Worm (Caenorhabditis elegans) whole organism, late embryonic: ENCODE data around the gene C46C11.4.

Experiments used
- C38D4.7 ChIP-seq: fragments of 200-800 bp; sonication (Bioruptor generic); optimal IDR thresholded peaks from 2 replicates; lab custom pipeline; 2018; ENCODE audit warnings: mild to moderate bottlenecking, missing genetic modification characterization, moderate library complexity, missing compliant biosample characterization
- K02D7.2 ChIP-seq: sonication (generic microtip); optimal IDR thresholded peaks from 2 replicates; lab custom pipeline; 2017; ENCODE audit warnings: mild to moderate bottlenecking, missing genetic modification characterization, missing compliant biosample characterization
- T23F11.4 ChIP-seq: fragments of 200-800 bp; sonication (Bioruptor generic); optimal IDR thresholded peaks from 2 replicates; lab custom pipeline; 2018; ENCODE audit warnings: mild to moderate bottlenecking, missing genetic modification characterization, missing compliant biosample characterization
- Y22D7AL.16 ChIP-seq: sonication (generic microtip); optimal IDR thresholded peaks from 2 replicates; lab custom pipeline; 2016; ENCODE audit warnings: missing genetic modification characterization, missing compliant biosample characterization
- ahr-1 ChIP-seq: sonication (generic microtip); optimal IDR thresholded peaks from 2 replicates; lab custom pipeline; 2016; ENCODE audit warnings: missing genetic modification characterization, missing compliant biosample characterization
- ceh-14 ChIP-seq: sonication (generic microtip); optimal IDR thresholded peaks from 2 replicates; lab custom pipeline; 2016; ENCODE audit warnings: missing genotype, missing genetic modification characterization, missing compliant biosample characterization
- ceh-18 ChIP-seq: sonication (generic microtip); optimal IDR thresholded peaks from 2 replicates; lab custom pipeline; 2016; ENCODE audit warnings: missing genetic modification characterization, missing compliant biosample characterization
- ceh-19 ChIP-seq: fragments of 200-800 bp; sonication (Bioruptor generic); optimal IDR thresholded peaks from 2 replicates; lab custom pipeline; 2018; ENCODE audit warnings: mild to moderate bottlenecking, missing genetic modification characterization, missing compliant biosample characterization
- ceh-2 ChIP-seq: sonication (generic microtip); optimal IDR thresholded peaks from 2 replicates; lab custom pipeline; 2016; ENCODE audit warnings: missing genotype, missing genetic modification characterization, missing compliant biosample characterization
- ceh-22 ChIP-seq: sonication (generic microtip); optimal IDR thresholded peaks from 2 replicates; lab custom pipeline; 2017; ENCODE audit warnings: missing biosample characterization, missing genetic modification characterization
- ceh-45 ChIP-seq: fragments of 200-800 bp; sonication (Bioruptor generic); IDR thresholded peaks from 2 replicates; pipeline ENCODE4 v1.3.6; 2022; ENCODE audit warnings: missing genetic modification reagents, missing genetic modification characterization, missing compliant biosample characterization
- ceh-6 ChIP-seq: fragments of 200-800 bp; sonication (Bioruptor generic); optimal IDR thresholded peaks from 2 replicates; lab custom pipeline; 2018; ENCODE audit warnings: mild to moderate bottlenecking, missing genetic modification characterization, missing compliant biosample characterization
- che-1 ChIP-seq: sonication (generic microtip); optimal IDR thresholded peaks from 2 replicates; lab custom pipeline; 2016; ENCODE audit warnings: mild to moderate bottlenecking, missing genetic modification characterization, missing compliant biosample characterization
- dmd-4 ChIP-seq: sonication (generic microtip); optimal IDR thresholded peaks from 2 replicates; lab custom pipeline; 2016; ENCODE audit warnings: borderline replicate concordance, missing genetic modification characterization, missing compliant biosample characterization
- elt-2 ChIP-seq: sonication (generic microtip); optimal IDR thresholded peaks from 2 replicates; lab custom pipeline; 2016; ENCODE audit warnings: missing genetic modification reagents, missing genetic modification characterization, missing compliant biosample characterization
- gmeb-2 ChIP-seq: sonication (generic microtip); optimal IDR thresholded peaks from 2 replicates; lab custom pipeline; 2016; ENCODE audit warnings: missing genetic modification characterization, inconsistent platforms, missing compliant biosample characterization
- hlh-15 ChIP-seq: sonication (generic microtip); optimal IDR thresholded peaks from 2 replicates; lab custom pipeline; 2016; ENCODE audit warnings: missing genetic modification characterization, missing compliant biosample characterization
- hlh-30 ChIP-seq: sonication (generic microtip); optimal IDR thresholded peaks from 2 replicates; lab custom pipeline; 2017; ENCODE audit warnings: antibody characterized with exemption, missing genetic modification characterization, missing compliant biosample characterization; ENCODE audit not compliant: insufficient read depth
- hlh-6 ChIP-seq: sonication (generic microtip); optimal IDR thresholded peaks from 2 replicates; lab custom pipeline; 2016; ENCODE audit warnings: missing genotype, missing genetic modification characterization, missing compliant biosample characterization
- lin-11 ChIP-seq: fragments of 200-800 bp; sonication (Bioruptor generic); optimal IDR thresholded peaks from 2 replicates; lab custom pipeline; 2018; ENCODE audit warnings: mild to moderate bottlenecking, missing genetic modification characterization, missing compliant biosample characterization
- mec-3 ChIP-seq: sonication (generic microtip); optimal IDR thresholded peaks from 2 replicates; lab custom pipeline; 2016; ENCODE audit warnings: borderline replicate concordance, missing genetic modification characterization, missing compliant biosample characterization
- nfya-1 ChIP-seq: sonication (generic microtip); optimal IDR thresholded peaks from 2 replicates; lab custom pipeline; 2017; ENCODE audit warnings: missing genetic modification characterization, mild to moderate bottlenecking, missing compliant biosample characterization, antibody characterized with exemption, moderate library complexity
- nhr-11 ChIP-seq: fragments of 150-350 bp; optimal IDR thresholded peaks from 2 replicates; lab custom pipeline; 2014; ENCODE audit warnings: missing biosample characterization, missing genetic modification characterization
- nhr-232 ChIP-seq: sonication (generic microtip); optimal IDR thresholded peaks from 2 replicates; lab custom pipeline; 2016; ENCODE audit warnings: missing genetic modification characterization, missing compliant biosample characterization
- npax-4 ChIP-seq: sonication (generic microtip); optimal IDR thresholded peaks from 2 replicates; lab custom pipeline; 2016; ENCODE audit warnings: missing genetic modification characterization, missing compliant biosample characterization
- odd-2 ChIP-seq: sonication (generic microtip); optimal IDR thresholded peaks from 2 replicates; lab custom pipeline; 2017; ENCODE audit warnings: antibody characterized with exemption, mild to moderate bottlenecking, missing genetic modification characterization, missing compliant biosample characterization
- pag-3 ChIP-seq: sonication (generic microtip); optimal IDR thresholded peaks from 2 replicates; lab custom pipeline; 2016; ENCODE audit warnings: missing compliant biosample characterization, missing genetic modification characterization, borderline replicate concordance
- pat-9 ChIP-seq: fragments of 200-800 bp; sonication (Bioruptor generic); optimal IDR thresholded peaks from 2 replicates; lab custom pipeline; 2018; ENCODE audit warnings: mild to moderate bottlenecking, missing genetic modification characterization, moderate library complexity, missing compliant biosample characterization
- pax-1 ChIP-seq: fragments of 150-350 bp; optimal IDR thresholded peaks from 2 replicates; lab custom pipeline; 2014; ENCODE audit warnings: missing biosample characterization, missing genetic modification characterization
- pha-4 ChIP-seq: fragments of 150-350 bp; optimal IDR thresholded peaks from 2 replicates; lab custom pipeline; 2018; ENCODE audit warnings: missing biosample characterization, missing genetic modification reagents, missing genetic modification characterization
- pros-1 ChIP-seq: fragments of 150-350 bp; optimal IDR thresholded peaks from 2 replicates; lab custom pipeline; 2014; ENCODE audit warnings: missing biosample characterization, missing genetic modification reagents, missing genetic modification characterization
- sox-2 ChIP-seq: fragments of 200-800 bp; sonication (Bioruptor generic); IDR thresholded peaks from 2 replicates; pipeline ENCODE4 v1.3.6; 2022; ENCODE audit warnings: missing genetic modification reagents, missing genetic modification characterization, missing compliant biosample characterization
- syd-9 ChIP-seq: sonication (generic microtip); optimal IDR thresholded peaks from 2 replicates; lab custom pipeline; 2016; ENCODE audit warnings: mild to moderate bottlenecking, missing genetic modification characterization, moderate library complexity, missing compliant biosample characterization
- tbx-2 ChIP-seq: sonication (generic microtip); optimal IDR thresholded peaks from 2 replicates; lab custom pipeline; 2016; ENCODE audit warnings: missing genetic modification characterization, missing compliant biosample characterization
- tbx-7 ChIP-seq: sonication (generic microtip); optimal IDR thresholded peaks from 2 replicates; lab custom pipeline; 2016; ENCODE audit warnings: missing genotype, missing genetic modification characterization, missing compliant biosample characterization
- unc-55 ChIP-seq: sonication (generic microtip); optimal IDR thresholded peaks from 2 replicates; lab custom pipeline; 2017; ENCODE audit warnings: missing biosample characterization, missing genetic modification reagents, missing genetic modification characterization
- unc-86 ChIP-seq: sonication (generic microtip); optimal IDR thresholded peaks from 2 replicates; lab custom pipeline; 2016; ENCODE audit warnings: missing genetic modification characterization, missing compliant biosample characterization
- zip-5 ChIP-seq: sonication (generic microtip); optimal IDR thresholded peaks from 2 replicates; lab custom pipeline; 2016; ENCODE audit warnings: missing genetic modification characterization, missing compliant biosample characterization
- ztf-16 ChIP-seq: sonication (generic microtip); optimal IDR thresholded peaks from 2 replicates; lab custom pipeline; 2017; ENCODE audit warnings: missing genetic modification characterization, missing compliant biosample characterization

C46C11.4 gene

ce11 chrX:4635643-4636042 lies 11.4 kb downstream of the C46C11.4 start (continued):
- TF ChIP-seq dmd-4 (tag; lab: Kevin White, UChicago) = no peak
- TF ChIP-seq ceh-14 = no peak
- no peak for TF ChIP-seq tbx-7 (tag; lab: Kevin White, UChicago)
- TF ChIP-seq hlh-6 (tag; lab: Kevin White, UChicago) = no peak
- TF ChIP-seq C38D4.7 (GFP tag; lab: Kevin White, UChicago) = no peak
- TF ChIP-seq mec-3 (tag; lab: Kevin White, UChicago) = no peak
- no peak for TF ChIP-seq pros-1
- TF ChIP-seq ceh-22 (tag; lab: Kevin White, UChicago) = no peak
- TF ChIP-seq gmeb-2 (tag; lab: Kevin White, UChicago) = no peak
- no peak for TF ChIP-seq pha-4 (tag; lab: Kevin White, UChicago)
- peak; percentile 48 for TF ChIP-seq ceh-18 (tag; lab: Kevin White, UChicago)
- TF ChIP-seq ceh-45 (GFP tag; lab: Robert Waterston, UW) = no peak
- no peak for TF ChIP-seq ahr-1 (tag; lab: Kevin White, UChicago)
- no peak for TF ChIP-seq zip-5 (tag; lab: Kevin White, UChicago)
- TF ChIP-seq hlh-15 (tag; lab: Kevin White, UChicago) = no peak
- no peak for TF ChIP-seq K02D7.2 (tag; lab: Kevin White, UChicago)
- no peak for TF ChIP-seq npax-4 (tag; lab: Kevin White, UChicago)
- no peak for TF ChIP-seq odd-2
- TF ChIP-seq elt-2 (tag; lab: Kevin White, UChicago) = no peak
- peak; percentile 40 for TF ChIP-seq tbx-2 (tag; lab: Kevin White, UChicago)
- no peak for TF ChIP-seq pag-3 (tag; lab: Kevin White, UChicago)
- no peak for TF ChIP-seq sox-2 (GFP tag; lab: Robert Waterston, UW)
- peak; percentile 41 for TF ChIP-seq nfya-1 (tag; lab: Kevin White, UChicago)
- TF ChIP-seq syd-9 (tag; lab: Kevin White, UChicago) = no peak
- TF ChIP-seq lin-11 = no peak

DNA sequence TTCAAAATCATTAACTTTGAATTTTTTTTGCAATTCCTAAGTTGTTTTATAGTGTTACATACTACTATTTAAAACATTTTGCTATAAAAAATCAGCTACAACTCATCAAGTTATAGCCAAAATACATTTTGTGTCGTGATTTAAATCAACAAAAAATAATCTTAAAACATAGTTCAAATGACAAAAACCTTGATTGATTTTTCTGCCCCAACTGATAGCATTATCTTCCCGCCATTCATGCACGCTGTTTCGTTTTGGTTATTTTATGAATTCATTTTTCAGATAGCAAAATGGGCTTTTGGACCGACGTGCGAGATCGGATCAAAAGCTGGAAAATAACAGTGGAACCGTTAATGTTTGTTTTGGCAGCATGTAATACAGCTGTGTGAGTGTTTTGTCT lies 14.9 kb downstream of the C46C11.4 start, which contains the start of gene slcr-46.1:
slcr-46.1 (plus strand) TSS at position 274 of the 400 bp plus-strand sequence.
- TF ChIP-seq nhr-11 (tag; lab: Kevin White, UChicago) = no peak
- TF ChIP-seq unc-86 (tag; lab: Kevin White, UChicago) = no peak
- no peak for TF ChIP-seq unc-55 (GFP tag; lab: Kevin White, UChicago)
- no peak for TF ChIP-seq ceh-14
- TF ChIP-seq ceh-6 (GFP tag; lab: Kevin White, UChicago) = no peak
- TF ChIP-seq pat-9 (tag; lab: Kevin White, UChicago) = no peak
- TF ChIP-seq ceh-45 (GFP tag; lab: Robert Waterston, UW) = no peak
- TF ChIP-seq hlh-6 (tag; lab: Kevin White, UChicago) = no peak
- TF ChIP-seq elt-2 (tag; lab: Kevin White, UChicago) = no peak
- TF ChIP-seq T23F11.4 (GFP tag; lab: Kevin White, UChicago) = no peak
- TF ChIP-seq nhr-232 (tag; lab: Kevin White, UChicago) = no peak
- TF ChIP-seq tbx-7 (tag; lab: Kevin White, UChicago) = no peak
- TF ChIP-seq che-1 (tag; lab: Kevin White, UChicago) = no peak
- TF ChIP-seq ztf-16 = no peak
- no peak for TF ChIP-seq ceh-19
- no peak for TF ChIP-seq pax-1 (tag; lab: Kevin White, UChicago)
- TF ChIP-seq ceh-2 (tag; lab: Kevin White, UChicago) = no peak
- no peak for TF ChIP-seq hlh-30 (tag; lab: Kevin White, UChicago)
- no peak for TF ChIP-seq Y22D7AL.16 (tag; lab: Kevin White, UChicago)
- no peak for TF ChIP-seq hlh-15 (tag; lab: Kevin White, UChicago)
